Fruit fly (Drosophila melanogaster): ENCODE results near the gene Cph.

Gene Cph

dm6 chrX:7255153-7255552, 117.6 kb downstream of the Cph start (continued):
- TF ChIP-seq CG10565 (GFP tag; optimal IDR thresholded peaks at IDR 0.05): no peak
- 0 out of 3 replicates have a peak, but pooled peaks have one; percentile 24 for TF ChIP-seq dysf (GFP tag; IDR thresholded peaks at IDR 0.05)
- TF ChIP-seq CG10147 (GFP tag; optimal IDR thresholded peaks at IDR 0.05): no peak
- no peak for TF ChIP-seq CG1529 (GFP tag; optimal IDR thresholded peaks at IDR 0.05)
- TF ChIP-seq crc (GFP tag; optimal IDR thresholded peaks at IDR 0.05): no peak
- peak; percentile 10 for TF ChIP-seq CG10979 (tag; optimal IDR thresholded peaks at IDR 0.05)
- no peak for TF ChIP-seq Fer2 (tag; optimal IDR thresholded peaks at IDR 0.05)
- no peak for TF ChIP-seq cato (GFP tag; optimal IDR thresholded peaks at IDR 0.05; ENCODE audit: borderline replicate concordance)
- no peak for TF ChIP-seq CG6683 (GFP tag; optimal IDR thresholded peaks at IDR 0.05)
- TF ChIP-seq CG2202 (tag; optimal IDR thresholded peaks at IDR 0.05): no peak
- no peak for TF ChIP-seq CkIIα-i1 (GFP tag; IDR thresholded peaks at IDR 0.05)
- TF ChIP-seq B-H1 (GFP tag; IDR thresholded peaks at IDR 0.05): no peak
- no peak for TF ChIP-seq hb (GFP tag; IDR thresholded peaks at IDR 0.05; ENCODE audit: partially characterized antibody)
- no peak for TF ChIP-seq CG11696 (GFP tag; IDR thresholded peaks at IDR 0.05)
- no peak for TF ChIP-seq CG8089 (GFP tag; optimal IDR thresholded peaks at IDR 0.05)
- no peak for TF ChIP-seq CG17612 (GFP tag; IDR thresholded peaks at IDR 0.05)
- TF ChIP-seq Dad (GFP tag; optimal IDR thresholded peaks at IDR 0.05): no peak
- no peak; the same call in 2 of the 3 replicates for TF ChIP-seq CG34422 (GFP tag; IDR thresholded peaks at IDR 0.05)
- no peak for TF ChIP-seq toy (GFP tag; IDR thresholded peaks at IDR 0.05)
- no peak for TF ChIP-seq chinmo (GFP tag; IDR thresholded peaks at IDR 0.05; ENCODE audit: partially characterized antibody)
- no peak for TF ChIP-seq E2f2 (GFP tag; IDR thresholded peaks at IDR 0.05)
- no peak for TF ChIP-seq CG13894 (tag; optimal IDR thresholded peaks at IDR 0.05)
- no peak for TF ChIP-seq Ssrp (tag; optimal IDR thresholded peaks at IDR 0.05)
- TF ChIP-seq Dll (GFP tag; IDR thresholded peaks at IDR 0.05; ENCODE audit: partially characterized antibody): no peak
- no peak for TF ChIP-seq ssp (GFP tag; IDR thresholded peaks at IDR 0.05)
- TF ChIP-seq bbx (GFP tag; IDR thresholded peaks at IDR 0.05; ENCODE audit: partially characterized antibody): no peak
- peak in 1 of 2 experiments; percentile 11 for TF ChIP-seq bsh (GFP tag; optimal IDR thresholded peaks at IDR 0.05)
- TF ChIP-seq hbn (GFP tag; IDR thresholded peaks at IDR 0.05; ENCODE audit: partially characterized antibody): no peak
- TF ChIP-seq CG7839 (tag; optimal IDR thresholded peaks at IDR 0.05): peak; percentile 22
- no peak for TF ChIP-seq chif (GFP tag; optimal IDR thresholded peaks at IDR 0.05)
- TF ChIP-seq CG6272 (GFP tag; IDR thresholded peaks at IDR 0.05): no peak
- no peak for TF ChIP-seq ci (GFP tag; IDR thresholded peaks at IDR 0.05)
- no peak for TF ChIP-seq Lhr (GFP tag; optimal IDR thresholded peaks at IDR 0.05)
- no peak for TF ChIP-seq CG9215 (GFP tag; IDR thresholded peaks at IDR 0.05)
- TF ChIP-seq HHEX (GFP tag; optimal IDR thresholded peaks at IDR 0.05): no peak
- TF ChIP-seq sob (GFP tag; IDR thresholded peaks at IDR 0.05): no peak
- TF ChIP-seq Side (GFP tag; optimal IDR thresholded peaks at IDR 0.05): no peak
- TF ChIP-seq CG2678 (tag; optimal IDR thresholded peaks at IDR 0.05): peak; percentile 46
- TF ChIP-seq CG18599 (GFP tag; optimal IDR thresholded peaks at IDR 0.05): peak; percentile 66
- no peak for TF ChIP-seq CG10274 (GFP tag; optimal IDR thresholded peaks at IDR 0.05)
- TF ChIP-seq Meics (GFP tag; optimal IDR thresholded peaks at IDR 0.05): peak; percentile 21
- no peak for TF ChIP-seq CG7372 (GFP tag; IDR thresholded peaks at IDR 0.05)
- TF ChIP-seq lab (GFP tag; optimal IDR thresholded peaks at IDR 0.05): peak; percentile 38
- TF ChIP-seq al (GFP tag; IDR thresholded peaks at IDR 0.05): no peak
- peak; percentile 4 for TF ChIP-seq CG12391 (tag; optimal IDR thresholded peaks at IDR 0.05)
- TF ChIP-seq prd (optimal IDR thresholded peaks at IDR 0.05): no peak
- peak; percentile 61; the same call in 2 of the 3 replicates for TF ChIP-seq prd (GFP tag; IDR thresholded peaks at IDR 0.05)
- TF ChIP-seq CG6854 (GFP tag; optimal IDR thresholded peaks at IDR 0.05): no peak
- no peak for TF ChIP-seq ken (GFP tag; IDR thresholded peaks at IDR 0.05)
- no peak for TF ChIP-seq CG14667 (GFP tag; IDR thresholded peaks at IDR 0.05)
- no peak for TF ChIP-seq peb (GFP tag; IDR thresholded peaks at IDR 0.05)
